Worm (Caenorhabditis elegans) whole organism, midembryonic: ENCODE results near the gene fbxa-9.

ENCODE experiments used
- cog-1 ChIP-seq: sonication (generic microtip); optimal IDR thresholded peaks from 2 replicates; lab custom pipeline; 2016; ENCODE audit warnings: missing genetic modification characterization, missing compliant biosample characterization
- flt-1 ChIP-seq: fragments of 200-800 bp; sonication (Bioruptor generic); IDR thresholded peaks from 2 replicates; pipeline ENCODE4 v1.3.6; 2022; ENCODE audit warnings: missing genetic modification characterization, missing compliant biosample characterization
- med-1 ChIP-seq: sonication (generic microtip); optimal IDR thresholded peaks from 2 replicates; lab custom pipeline; 2017; ENCODE audit warnings: missing genetic modification characterization, mild to moderate bottlenecking, missing compliant biosample characterization, antibody characterized with exemption, missing genetic modification reagents; ENCODE audit not compliant: insufficient read depth
- ref-1 ChIP-seq: fragments of 200-800 bp; sonication (Bioruptor generic); conservative IDR thresholded peaks from 2 replicates; pipeline ENCODE4 v1.3.6; 2022; ENCODE audit warnings: missing genetic modification reagents, missing genetic modification characterization, missing compliant biosample characterization
- tab-1 ChIP-seq: fragments of 200-800 bp; sonication (Bioruptor generic); IDR thresholded peaks from 2 replicates; pipeline ENCODE4 v1.3.6; 2022; ENCODE audit warnings: missing genetic modification characterization, missing compliant biosample characterization
- ztf-23 ChIP-seq: fragments of 200-800 bp; sonication (Bioruptor generic); IDR thresholded peaks from 2 replicates; pipeline ENCODE4 v1.3.6; 2022; ENCODE audit warnings: missing genetic modification reagents, missing genetic modification characterization, missing compliant biosample characterization

DNA sequence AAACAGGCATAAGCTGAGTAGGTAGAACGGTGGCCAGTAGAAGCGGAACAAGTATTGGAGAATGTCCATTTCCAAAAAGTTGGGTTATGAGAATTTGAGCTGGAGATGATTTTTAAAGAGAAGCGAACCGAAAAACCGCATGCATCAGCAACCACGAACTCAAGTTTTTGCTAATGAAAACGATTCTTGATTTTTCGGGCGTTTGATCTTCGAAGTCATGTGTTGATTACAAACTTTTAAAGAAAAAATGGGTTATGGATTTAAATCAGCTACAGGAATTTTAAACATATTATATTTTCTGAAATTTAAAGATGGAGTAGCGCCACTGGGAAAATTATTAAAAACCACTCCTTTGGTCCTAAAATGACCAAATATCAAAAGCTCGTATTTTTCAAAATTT is 42.5 kb upstream of the fbxa-9 start, which contains the start of gene srd-65:
- TF ChIP-seq med-1 (GFP tag; lab: Kevin White, UChicago) (no peak), tab-1 (GFP tag; lab: Robert Waterston, UW) (no peak), cog-1 (tag; lab: Kevin White, UChicago) (no peak), flt-1 (GFP tag; lab: Robert Waterston, UW) (no peak), ztf-23 (no peak), ref-1 (GFP tag; lab: Robert Waterston, UW) (no peak)
